Fruit fly (Drosophila melanogaster) whole organism, embryonic: Measurements from ENCODE around the gene mtTFB2.

Experiments
- Atf3 ChIP-seq: fragments of 200-800 bp; sonication (Bioruptor generic); optimal IDR thresholded peaks from 3 replicates; lab custom pipeline; 2016; ENCODE audit warnings: missing biosample characterization, missing genetic modification characterization
- B-H1 ChIP-seq: fragments of 200-800 bp; sonication (Bioruptor generic); IDR thresholded peaks from 3 replicates; pipeline ENCODE4 v1.3.6; 2022; ENCODE audit warnings: missing biosample characterization, missing genetic modification characterization
- CG12071 ChIP-seq: fragments of 200-800 bp; sonication (Bioruptor generic); optimal IDR thresholded peaks from 3 replicates; lab custom pipeline; 2018; ENCODE audit warnings: missing biosample characterization, mild to moderate bottlenecking, missing genetic modification characterization
- CG12744 ChIP-seq: fragments of 200-800 bp; sonication (Bioruptor generic); optimal IDR thresholded peaks from 2 replicates; lab custom pipeline; 2016; ENCODE audit warnings: missing biosample characterization, missing genetic modification characterization
- CG13624 ChIP-seq: fragments of 200-800 bp; sonication (Bioruptor generic); optimal IDR thresholded peaks from 2 replicates; lab custom pipeline; 2016; ENCODE audit warnings: missing biosample characterization, missing genetic modification characterization
- CG13775 ChIP-seq: fragments of 200-800 bp; sonication (Bioruptor generic); optimal IDR thresholded peaks from 3 replicates; lab custom pipeline; 2017; ENCODE audit warnings: missing biosample characterization, mild to moderate bottlenecking, missing genetic modification characterization
- CG1647 ChIP-seq: fragments of 200-800 bp; sonication (Bioruptor generic); optimal IDR thresholded peaks from 3 replicates; lab custom pipeline; 2016; ENCODE audit warnings: missing biosample characterization, missing genetic modification characterization
- CG18599 ChIP-seq: fragments of 200-800 bp; sonication (Bioruptor generic); optimal IDR thresholded peaks from 3 replicates; lab custom pipeline; 2017; ENCODE audit warnings: missing biosample characterization, missing genetic modification characterization, mild to moderate bottlenecking, moderate library complexity, missing genetic modification reagents
- CG31224 ChIP-seq: fragments of 200-800 bp; sonication (Bioruptor generic); IDR thresholded peaks from 2 replicates; pipeline ENCODE4 v1.3.6; 2022; ENCODE audit warnings: missing biosample characterization, missing genetic modification characterization
- CG3281 ChIP-seq: fragments of 200-800 bp; sonication (Bioruptor generic); optimal IDR thresholded peaks from 3 replicates; lab custom pipeline; 2017; ENCODE audit warnings: missing biosample characterization, mild to moderate bottlenecking, missing genetic modification characterization
- CG6765 ChIP-seq: fragments of 200-800 bp; sonication (Bioruptor generic); optimal IDR thresholded peaks from 3 replicates; lab custom pipeline; 2017; ENCODE audit warnings: missing biosample characterization, mild to moderate bottlenecking, missing genetic modification characterization
- CG8281 ChIP-seq: fragments of 200-800 bp; sonication (Bioruptor generic); optimal IDR thresholded peaks from 2 replicates; lab custom pipeline; 2018; ENCODE audit warnings: missing biosample characterization, mild to moderate bottlenecking, missing genetic modification characterization, moderate library complexity
- CG8290 ChIP-seq, 3 experiments: fragments of 200-800 bp; sonication (Bioruptor generic); optimal IDR thresholded peaks; 2 replicates each; lab custom pipeline; 2016 to 2019; ENCODE audit warnings: missing biosample characterization in 3 of 3, missing genetic modification characterization in 3 of 3, mild to moderate bottlenecking in 2 of 3, moderate library complexity in 1 of 3
- CG8388 ChIP-seq: fragments of 200-800 bp; sonication (Bioruptor generic); optimal IDR thresholded peaks from 2 replicates; lab custom pipeline; 2019; ENCODE audit warnings: missing biosample characterization, mild to moderate bottlenecking, missing genetic modification characterization, moderate library complexity
- Drgx ChIP-seq: fragments of 200-800 bp; sonication (Bioruptor generic); IDR thresholded peaks from 2 replicates; pipeline ENCODE4 v1.3.6; 2022; ENCODE audit warnings: missing biosample characterization, missing genetic modification characterization
- Elba2 ChIP-seq: fragments of 200-800 bp; sonication (Bioruptor generic); optimal IDR thresholded peaks from 3 replicates; lab custom pipeline; 2016; ENCODE audit warnings: missing biosample characterization, missing genetic modification characterization
- H2.0 ChIP-seq: fragments of 200-800 bp; sonication (Bioruptor generic); IDR thresholded peaks from 2 replicates; pipeline ENCODE4 v1.3.6; 2022; ENCODE audit warnings: missing biosample characterization, missing genetic modification characterization
- Hand ChIP-seq: fragments of 200-800 bp; sonication (Bioruptor generic); optimal IDR thresholded peaks from 2 replicates; lab custom pipeline; 2017; ENCODE audit warnings: mild to moderate bottlenecking, missing biosample characterization, missing genetic modification reagents, missing genetic modification characterization
- Lhr ChIP-seq: fragments of 200-800 bp; sonication (Bioruptor generic); optimal IDR thresholded peaks from 3 replicates; lab custom pipeline; 2017; ENCODE audit warnings: mild to moderate bottlenecking, missing biosample characterization, missing genetic modification reagents, missing genetic modification characterization
- MBD-R2 ChIP-seq: fragments of 200-800 bp; sonication (Bioruptor generic); IDR thresholded peaks from 2 replicates; pipeline ENCODE4 v1.3.6; 2022; ENCODE audit warnings: missing biosample characterization, missing genetic modification characterization
- Mrtf ChIP-seq: fragments of 200-800 bp; sonication (Bioruptor generic); IDR thresholded peaks from 3 replicates; pipeline ENCODE4 v1.3.6; 2022; ENCODE audit warnings: missing biosample characterization, missing genetic modification characterization
- Side ChIP-seq: fragments of 200-800 bp; sonication (Bioruptor generic); optimal IDR thresholded peaks from 2 replicates; lab custom pipeline; 2016; ENCODE audit warnings: missing biosample characterization, missing genetic modification characterization
- Sry-β ChIP-seq: fragments of 200-800 bp; sonication (Bioruptor generic); optimal IDR thresholded peaks from 2 replicates; lab custom pipeline; 2018; ENCODE audit warnings: missing biosample characterization, mild to moderate bottlenecking, missing genetic modification characterization, moderate library complexity
- TFAM ChIP-seq: fragments of 200-800 bp; sonication (Bioruptor generic); optimal IDR thresholded peaks from 2 replicates; lab custom pipeline; 2017; ENCODE audit warnings: missing biosample characterization, missing genetic modification characterization, inconsistent platforms
- Xbp1 ChIP-seq: fragments of 200-800 bp; sonication (Bioruptor generic); optimal IDR thresholded peaks from 3 replicates; lab custom pipeline; 2016; ENCODE audit warnings: missing biosample characterization, mild to moderate bottlenecking, missing genetic modification characterization
- bab2 ChIP-seq: fragments of 200-800 bp; sonication (Bioruptor generic); optimal IDR thresholded peaks from 2 replicates; lab custom pipeline; 2016; ENCODE audit warnings: missing biosample characterization, missing genetic modification characterization
- exex ChIP-seq: fragments of 200-800 bp; sonication (Bioruptor generic); optimal IDR thresholded peaks from 4 replicates; lab custom pipeline; 2018; ENCODE audit warnings: missing biosample characterization, mild to moderate bottlenecking, missing genetic modification characterization, moderate library complexity
- fu2 ChIP-seq: fragments of 200-800 bp; sonication (Bioruptor generic); optimal IDR thresholded peaks from 2 replicates; lab custom pipeline; 2016; ENCODE audit warnings: missing biosample characterization, missing genetic modification characterization
- knrl ChIP-seq: fragments of 200-800 bp; sonication (Bioruptor generic); IDR thresholded peaks from 3 replicates; pipeline ENCODE4 v1.3.6; 2022; ENCODE audit warnings: missing biosample characterization, missing genetic modification characterization; ENCODE audit not compliant: partially characterized antibody
- org-1 ChIP-seq: fragments of 200-800 bp; sonication (Bioruptor generic); optimal IDR thresholded peaks from 2 replicates; lab custom pipeline; 2017; ENCODE audit warnings: missing biosample characterization, missing genetic modification characterization
- pb ChIP-seq: fragments of 200-800 bp; sonication (Bioruptor generic); optimal IDR thresholded peaks from 3 replicates; lab custom pipeline; 2016; ENCODE audit warnings: missing biosample characterization, missing genetic modification characterization
- run ChIP-seq: fragments of 200-800 bp; sonication (Bioruptor generic); optimal IDR thresholded peaks from 3 replicates; lab custom pipeline; 2018; ENCODE audit warnings: missing biosample characterization, mild to moderate bottlenecking, missing genetic modification characterization
- sens ChIP-seq: fragments of 200-800 bp; sonication (Bioruptor generic); peaks from one replicate; lab custom pipeline; 2016; ENCODE audit warnings: missing biosample characterization, missing genetic modification characterization
- sima ChIP-seq: fragments of 200-800 bp; sonication (Bioruptor generic); optimal IDR thresholded peaks from 2 replicates; lab custom pipeline; 2016; ENCODE audit warnings: missing biosample characterization, missing genetic modification characterization
- so ChIP-seq: fragments of 200-800 bp; sonication (Bioruptor generic); IDR thresholded peaks from 3 replicates; pipeline ENCODE4 v1.3.6; 2022; ENCODE audit warnings: missing biosample characterization, missing genetic modification characterization

mtTFB2 gene

DNA sequence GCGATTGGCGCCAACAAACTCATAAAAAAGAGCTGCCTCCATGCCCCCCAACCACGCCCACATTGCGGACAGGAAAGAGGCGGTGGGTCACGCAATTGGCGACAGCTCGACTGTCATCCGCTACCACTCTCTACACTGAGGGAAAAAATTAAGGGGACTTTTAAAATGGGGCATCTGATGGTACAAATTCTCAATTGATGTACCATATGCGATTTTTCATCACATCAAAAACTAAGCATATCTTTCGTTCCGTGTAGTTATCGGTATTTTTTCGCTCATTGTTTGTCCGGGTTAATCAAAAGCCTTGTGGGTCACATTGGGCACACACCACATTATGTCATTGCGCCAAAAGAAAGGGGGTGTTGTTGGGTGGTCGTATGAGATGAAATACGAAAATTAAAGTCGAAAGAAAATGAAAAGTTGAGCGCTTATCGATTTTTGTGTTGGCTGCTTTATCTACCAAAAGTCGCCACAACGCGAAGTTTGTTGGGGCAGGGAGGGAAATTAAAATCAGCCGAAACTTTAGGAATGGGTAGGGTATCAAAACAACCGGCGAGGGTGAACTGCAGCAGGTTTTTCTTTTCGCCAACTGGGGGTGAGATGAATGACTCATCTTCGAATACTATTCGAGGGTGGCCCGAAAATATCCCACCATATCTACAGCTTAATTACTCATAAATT lies 21.2 kb upstream of the mtTFB2 start (continued):
- TF ChIP-seq Lhr (GFP tag; lab: Kevin White, UChicago) (no peak), Side (GFP tag; lab: Kevin White, UChicago) (peak; percentile 54), Hand (GFP tag; lab: Kevin White, UChicago) (peak; percentile 72), pb (peak; percentile 25), CG3281 (GFP tag; lab: Kevin White, UChicago) (peak; percentile 48), B-H1 (peak; percentile 30; the same call in 1 of the 3 replicates), Elba2 (GFP tag; lab: Kevin White, UChicago) (no peak), MBD-R2 (GFP tag; lab: Robert Waterston, UW) (peak; percentile 47; the same call in 1 of the 2 replicates), H2.0 (GFP tag; lab: Robert Waterston, UW) (peak; percentile 19; the same call in 1 of the 2 replicates), CG13775 (GFP tag; lab: Kevin White, UChicago) (peak; percentile 9), org-1 (GFP tag; lab: Kevin White, UChicago) (no peak), run (peak; percentile 1), CG8388 (GFP tag; lab: Kevin White, UChicago) (no peak), CG6765 (GFP tag; lab: Kevin White, UChicago) (peak; percentile 55), CG18599 (GFP tag; lab: Kevin White, UChicago) (peak; percentile 87), Mrtf (GFP tag; lab: Robert Waterston, UW) (peak; percentile 46; the same call in 1 of the 3 replicates), knrl (GFP tag; lab: Robert Waterston, UW) (no peak), bab2 (GFP tag; lab: Kevin White, UChicago) (peak; percentile 55), TFAM (no peak), Atf3 (GFP tag; lab: Kevin White, UChicago) (peak; percentile 12), CG13624 (GFP tag; lab: Kevin White, UChicago) (peak; percentile 36), fu2 (GFP tag; lab: Kevin White, UChicago) (peak; percentile 21), sens (no peak), CG8281 (tag; lab: Kevin White, UChicago) (no peak), exex (tag; lab: Kevin White, UChicago) (peak; percentile 3), CG12071 (GFP tag; lab: Kevin White, UChicago) (peak; percentile 62), so (peak; percentile 29; the same call in 1 of the 3 replicates), CG12744 (GFP tag; lab: Kevin White, UChicago) (no peak), CG31224 (GFP tag; lab: Robert Waterston, UW) (0 out of 2 replicates have a peak, but pooled peaks have one; percentile 16), Sry-β (GFP tag; lab: Kevin White, UChicago) (no peak), Xbp1 (peak; percentile 28), sima (GFP tag; lab: Kevin White, UChicago) (no peak)

DNA sequence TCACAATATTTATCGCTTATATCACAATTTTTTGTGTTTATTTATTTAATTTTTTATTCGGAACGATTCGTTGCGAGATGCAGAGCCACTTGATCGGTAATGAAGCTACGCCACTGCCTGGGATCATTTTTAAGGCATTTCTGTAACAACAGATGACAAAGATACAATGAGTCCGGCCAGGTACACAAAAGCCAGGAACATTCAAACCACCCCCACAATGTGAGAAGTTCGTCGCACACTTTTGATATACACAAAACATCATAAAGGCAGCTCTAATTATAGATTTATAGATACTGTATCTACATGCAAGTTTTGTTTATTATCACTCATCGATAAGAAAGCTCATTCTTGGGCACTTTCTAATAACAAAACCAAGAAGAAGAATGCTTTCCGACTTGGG lies 20.3 kb upstream of the mtTFB2 start, which contains the start of gene CG31407:
CG31407 (minus strand) TSS at position 101 of the 400 bp plus-strand sequence.
- TF ChIP-seq CG8290 (GFP tag; optimal IDR thresholded peaks at IDR 0.05; lab: Kevin White, UChicago), result no peak
- TF ChIP-seq CG8290 (tag; optimal IDR thresholded peaks at IDR 0.05; lab: Kevin White, UChicago), result no peak
- TF ChIP-seq sens, result peak; percentile 65
- TF ChIP-seq, all 482 proteins: peak for 1

DNA sequence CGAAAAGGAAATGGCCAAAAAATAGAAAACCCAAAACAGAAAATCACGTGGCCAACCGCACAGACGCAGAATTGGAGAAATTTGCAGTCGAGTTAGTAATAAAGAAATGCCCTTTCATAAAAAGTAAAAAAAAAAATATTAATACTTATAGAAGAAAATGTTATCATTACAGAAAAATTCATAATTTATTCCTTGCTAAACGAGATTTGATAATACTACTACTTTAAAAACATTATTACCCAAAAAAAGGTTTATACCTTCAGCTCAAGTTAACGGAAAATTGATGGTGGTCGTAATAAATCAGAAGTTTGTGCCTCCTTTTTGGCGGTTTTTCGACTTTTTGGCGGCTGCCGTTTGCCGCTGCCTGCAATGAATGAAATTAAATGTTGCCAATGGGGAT lies 17.0 kb upstream of the mtTFB2 start:
- TF ChIP-seq Drgx (GFP tag; lab: Robert Waterston, UW), result peak; percentile 36; the same call in 1 of the 2 replicates
- no peak for TF ChIP-seq CG1647
